Fruit fly (Drosophila melanogaster): ENCODE results near the gene Jhbp14.

dm6 chr2L:13195822-13196221 lies 40.5 kb upstream of the Jhbp14 start:
- no peak for TF ChIP-seq Mio (GFP tag; optimal IDR thresholded peaks at IDR 0.05)
- TF ChIP-seq br (GFP tag; optimal IDR thresholded peaks at IDR 0.05): no peak
- TF ChIP-seq Dif (GFP tag; optimal IDR thresholded peaks at IDR 0.05; ENCODE audit: partially characterized antibody): no peak
- TF ChIP-seq usp (GFP tag; optimal IDR thresholded peaks at IDR 0.05): no peak
- TF ChIP-seq woc (GFP tag; optimal IDR thresholded peaks at IDR 0.05): no peak
- TF ChIP-seq psq (GFP tag; optimal IDR thresholded peaks at IDR 0.05): no peak
- TF ChIP-seq Vsx2 (GFP tag; optimal IDR thresholded peaks at IDR 0.05; ENCODE audit: partially characterized antibody): no peak
- no peak for TF ChIP-seq GATAd (GFP tag; optimal IDR thresholded peaks at IDR 0.05)
- no peak for TF ChIP-seq OdsH (GFP tag; optimal IDR thresholded peaks at IDR 0.05)
- no peak for TF ChIP-seq CG32264 (GFP tag; optimal IDR thresholded peaks at IDR 0.05)
- no peak for TF ChIP-seq fru (GFP tag; optimal IDR thresholded peaks at IDR 0.05)
- no peak for TF ChIP-seq Myc (optimal IDR thresholded peaks at IDR 0.05)
- TF ChIP-seq N (GFP tag; optimal IDR thresholded peaks at IDR 0.05): no peak
